Worm (Caenorhabditis elegans) whole organism, L1 larva: ENCODE data around the gene lin-54.

ENCODE experiments used
- ceh-63 ChIP-seq: fragments of 200-800 bp; sonication (Bioruptor generic); optimal IDR thresholded peaks from 2 replicates; lab custom pipeline; 2018; ENCODE audit warnings: mild to moderate bottlenecking, missing genetic modification characterization, missing compliant biosample characterization
- fkh-8 ChIP-seq: sonication (generic microtip); optimal IDR thresholded peaks from 2 replicates; lab custom pipeline; 2016; ENCODE audit warnings: mild to moderate bottlenecking, missing genetic modification characterization, missing compliant biosample characterization
- hlh-4 ChIP-seq: sonication (generic microtip); optimal IDR thresholded peaks from 2 replicates; lab custom pipeline; 2016; ENCODE audit warnings: mild to moderate bottlenecking, missing genetic modification characterization, missing compliant biosample characterization
- lin-15B ChIP-seq: fragments of 150-350 bp; sonication (generic microtip); optimal IDR thresholded peaks from 3 replicates; lab custom pipeline; 2014; ENCODE audit warnings: missing biosample characterization, missing genetic modification characterization
- lin-35 ChIP-seq, 2 experiments: fragments of 150-350 bp; optimal IDR thresholded peaks; 2 replicates each; lab custom pipeline; 2014; ENCODE audit warnings: missing biosample characterization in 2 of 2, missing genetic modification characterization in 2 of 2, missing genetic modification reagents in 2 of 2
- pqm-1 ChIP-seq: sonication (generic microtip); optimal IDR thresholded peaks from 3 replicates; lab custom pipeline; 2017; ENCODE audit warnings: missing biosample characterization, missing genetic modification characterization
- sox-4 ChIP-seq: sonication (generic microtip); optimal IDR thresholded peaks from 2 replicates; lab custom pipeline; 2016; ENCODE audit warnings: missing genetic modification characterization, missing compliant biosample characterization
- zag-1 ChIP-seq: fragments of 150-350 bp; optimal IDR thresholded peaks from 2 replicates; lab custom pipeline; 2014; ENCODE audit warnings: missing biosample characterization, missing genetic modification characterization
- ztf-11 ChIP-seq, 2 experiments: sonication (generic microtip); optimal IDR thresholded peaks; 2 replicates each; lab custom pipeline; 2016 to 2017; ENCODE audit warnings: missing genetic modification characterization in 2 of 2, missing biosample characterization in 1 of 2, missing compliant biosample characterization in 1 of 2

Gene lin-54

DNA sequence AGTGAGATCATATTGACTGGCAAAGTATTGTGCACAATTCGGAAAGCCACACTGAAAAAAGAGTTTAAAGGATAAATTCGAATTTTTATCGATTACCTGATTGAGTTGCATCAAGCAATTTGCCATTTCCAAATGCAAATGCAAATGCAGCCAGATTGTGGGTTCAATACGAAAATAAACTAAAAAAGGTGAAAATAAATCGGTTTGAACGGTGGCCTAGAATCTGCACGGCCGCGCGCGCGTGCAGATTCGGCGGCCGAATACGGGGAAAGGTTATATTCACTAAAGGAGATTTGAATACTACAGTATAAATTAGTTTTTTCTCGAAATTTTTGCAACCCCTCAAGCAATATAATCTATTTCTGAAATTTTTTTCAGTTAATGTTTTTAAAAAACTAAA is 48.5 kb downstream of the lin-54 start, which contains the start of gene Y67H2A.10 (continued):
- TF ChIP-seq hlh-4 (tag; lab: Kevin White, UChicago) (no peak), ztf-11 (tag; optimal IDR thresholded peaks at IDR 0.05; lab: Kevin White, UChicago) (peak in 1 of 2 experiments; percentile 14), lin-35 (GFP tag; optimal IDR thresholded peaks at IDR 0.05; lab: Kevin White, UChicago) (peak; percentile 19 to 23), lin-15B (tag; lab: Kevin White, UChicago) (peak; percentile 24), sox-4 (no peak)

DNA sequence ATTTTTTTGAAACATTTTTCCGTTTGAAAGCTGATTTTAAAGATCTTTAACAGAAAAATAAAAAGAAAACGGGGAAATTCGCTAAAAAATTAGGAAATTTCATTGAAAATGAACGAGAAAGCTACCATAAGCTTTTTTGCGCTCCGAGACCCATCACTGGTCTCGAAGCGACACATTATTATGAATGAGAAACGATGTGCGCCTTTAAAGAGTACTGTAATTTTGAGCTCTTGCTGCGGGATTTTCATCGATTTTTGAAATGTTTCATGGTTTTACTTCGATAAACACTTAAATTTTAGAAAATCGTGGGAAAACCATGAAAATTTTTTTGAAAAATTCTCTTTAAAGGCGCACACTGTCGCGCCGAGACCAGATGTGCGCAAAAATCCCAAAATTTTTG is 49.4 kb downstream of the lin-54 start:
- no peak for TF ChIP-seq ceh-63 (GFP tag; lab: Kevin White, UChicago)
- no peak for TF ChIP-seq fkh-8 (tag; lab: Kevin White, UChicago)
- no peak for TF ChIP-seq hlh-4 (tag; lab: Kevin White, UChicago)
- no peak for TF ChIP-seq zag-1 (tag; lab: Kevin White, UChicago)
- TF ChIP-seq pqm-1 (tag; lab: Kevin White, UChicago), result no peak
- TF ChIP-seq lin-15B (tag; lab: Kevin White, UChicago), result no peak
- TF ChIP-seq, all 84 proteins: peak for 0
